Worm (Caenorhabditis elegans) whole organism, young adult: ENCODE results near the gene asb-1.
A peak's percentile ranks its signal among the peaks of the same experiment; 100 is the strongest.

Experiments
- B0261.1 ChIP-seq: sonication (generic microtip); optimal IDR thresholded peaks from 2 replicates; lab custom pipeline; 2016; ENCODE audit warnings: mild to moderate bottlenecking, missing genetic modification characterization, moderate library complexity, missing compliant biosample characterization
- F52B5.7 ChIP-seq: sonication (generic microtip); optimal IDR thresholded peaks from 2 replicates; lab custom pipeline; 2016; ENCODE audit warnings: mild to moderate bottlenecking, missing genetic modification characterization, missing compliant biosample characterization
- attf-3 ChIP-seq: fragments of 200-800 bp; sonication (Bioruptor generic); conservative IDR thresholded peaks from 2 replicates; pipeline ENCODE4 v1.3.6; 2022; ENCODE audit warnings: missing genetic modification reagents, missing genetic modification characterization, missing compliant biosample characterization
- ceh-27 ChIP-seq: fragments of 200-800 bp; sonication (Bioruptor generic); optimal IDR thresholded peaks from 2 replicates; lab custom pipeline; 2018; ENCODE audit warnings: mild to moderate bottlenecking, missing genetic modification characterization, moderate library complexity, missing compliant biosample characterization
- die-1 ChIP-seq: sonication (generic microtip); optimal IDR thresholded peaks from 2 replicates; lab custom pipeline; 2016; ENCODE audit warnings: missing genotype, mild to moderate bottlenecking, missing genetic modification characterization, missing compliant biosample characterization
- lin-54 ChIP-seq: fragments of 200-800 bp; sonication (Bioruptor generic); optimal IDR thresholded peaks from 2 replicates; lab custom pipeline; 2018; ENCODE audit warnings: mild to moderate bottlenecking, missing genetic modification characterization, missing compliant biosample characterization
- lsl-1 ChIP-seq: fragments of 200-800 bp; sonication (Bioruptor generic); optimal IDR thresholded peaks from 2 replicates; lab custom pipeline; 2018; ENCODE audit warnings: mild to moderate bottlenecking, missing genetic modification characterization, moderate library complexity, missing compliant biosample characterization
- pbrm-1 ChIP-seq: fragments of 200-800 bp; sonication (Bioruptor generic); IDR thresholded peaks from 2 replicates; pipeline ENCODE4 v1.3.6; 2022; ENCODE audit warnings: missing genetic modification reagents, missing genetic modification characterization, missing compliant biosample characterization
- sea-2 ChIP-seq: fragments of 200-800 bp; sonication (Bioruptor generic); IDR thresholded peaks from 2 replicates; pipeline ENCODE4 v1.3.6; 2022; ENCODE audit warnings: missing genetic modification characterization, missing compliant biosample characterization
- snpc-4 ChIP-seq, 5 experiments: fragments of 150-350 bp in 1 of 5; sonication (generic microtip) in 4 of 5; optimal IDR thresholded peaks; 2 replicates each; lab custom pipeline; 2014 to 2018; ENCODE audit warnings: missing genetic modification characterization in 5 of 5, missing biosample characterization in 3 of 5, antibody characterized with exemption in 2 of 5, mild to moderate bottlenecking in 2 of 5, missing compliant biosample characterization in 2 of 5, missing genotype in 2 of 5, moderate library complexity in 2 of 5, missing genetic modification reagents in 1 of 5
- unc-130 ChIP-seq: sonication (generic microtip); optimal IDR thresholded peaks from 2 replicates; lab custom pipeline; 2016; ENCODE audit warnings: missing genetic modification reagents, missing genetic modification characterization, missing compliant biosample characterization

The asb-1 gene

ce11 chrIII:4551963-4552362, 43.7 kb downstream of the asb-1 start (continued):
- no peak for TF ChIP-seq unc-130 (GFP tag; lab: Kevin White, UChicago)
- 0 out of 2 replicates have a peak, but pooled peaks have one; percentile 9 for TF ChIP-seq attf-3 (GFP tag; lab: Robert Waterston, UW)
- 0 out of 2 replicates have a peak, but pooled peaks have one; percentile 18 for TF ChIP-seq pbrm-1
- TF ChIP-seq die-1 (tag; lab: Kevin White, UChicago) = peak; percentile 6

ce11 chrIII:4548739-4549138, 46.9 kb downstream of the asb-1 start, which contains the start of gene M88.4:
Gene M88.4 (plus strand): TSS chrIII:4549039.
- TF ChIP-seq lsl-1 (GFP tag; lab: Kevin White, UChicago) = no peak

- TF ChIP-seq lin-54 (GFP tag; lab: Kevin White, UChicago) (no peak), B0261.1 (no peak), snpc-4 (GFP tag; optimal IDR thresholded peaks at IDR 0.05; lab: Kevin White, UChicago) (no peak), snpc-4 (tag; optimal IDR thresholded peaks at IDR 0.05; lab: Kevin White, UChicago) (no peak), sea-2 (GFP tag; lab: Robert Waterston, UW) (no peak), ceh-27 (no peak), F52B5.7 (tag; lab: Kevin White, UChicago) (no peak)
Observed at ce11 chrIII:4544959-4545358, 50.7 kb downstream of the asb-1 start, which contains the start of gene M88.3. Gene M88.3 (minus strand): TSS chrIII:4545059.
